Fruit fly (Drosophila melanogaster) whole organism, prepupa: Measurements from ENCODE around the gene Cpn.

Source experiments
- CG11902 ChIP-seq: fragments of 200-800 bp; sonication (Bioruptor generic); optimal IDR thresholded peaks from 3 replicates; lab custom pipeline; 2016; ENCODE audit warnings: missing biosample characterization, missing genetic modification characterization
- CG6854 ChIP-seq: fragments of 200-800 bp; sonication (Bioruptor generic); optimal IDR thresholded peaks from 2 replicates; lab custom pipeline; 2017; ENCODE audit warnings: missing biosample characterization, mild to moderate bottlenecking, missing genetic modification characterization
- Hr39 ChIP-seq: fragments of 200-800 bp; sonication (Bioruptor generic); optimal IDR thresholded peaks from 2 replicates; lab custom pipeline; 2016; ENCODE audit warnings: missing biosample characterization, missing genetic modification characterization
- Smox ChIP-seq: fragments of 200-800 bp; sonication (Bioruptor generic); optimal IDR thresholded peaks from 3 replicates; lab custom pipeline; 2016; ENCODE audit warnings: missing biosample characterization, missing genetic modification characterization
- esn ChIP-seq: fragments of 200-800 bp; sonication (Bioruptor generic); optimal IDR thresholded peaks from 2 replicates; lab custom pipeline; 2016; ENCODE audit warnings: missing biosample characterization, mild to moderate bottlenecking, missing genetic modification characterization, moderate library complexity

DNA sequence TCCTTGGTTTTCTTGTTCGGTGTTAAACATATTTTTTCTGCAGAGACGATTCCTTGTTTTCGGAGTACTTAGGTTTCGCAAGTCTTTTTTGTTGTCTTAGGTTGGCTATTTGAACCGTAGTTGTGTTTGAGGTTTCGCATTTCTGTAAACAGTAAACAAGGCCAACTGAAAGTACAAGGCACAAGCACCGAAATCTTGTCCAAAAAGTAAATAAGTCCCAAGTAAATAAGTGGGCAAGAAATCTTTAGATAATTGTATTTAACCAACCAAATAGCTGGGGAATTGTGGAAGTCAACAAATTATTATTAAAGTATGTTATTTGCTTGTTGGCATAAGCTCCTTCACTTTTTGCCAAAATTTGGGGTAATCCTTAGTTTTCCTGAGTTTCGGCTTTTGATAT lies 52.3 kb downstream of the Cpn start:
- TF ChIP-seq Hr39 (no peak), CG6854 (GFP tag; lab: Kevin White, UChicago) (no peak), Smox (GFP tag; lab: Kevin White, UChicago) (no peak), CG11902 (GFP tag; lab: Kevin White, UChicago) (no peak), esn (GFP tag; lab: Kevin White, UChicago) (no peak)
